Fruit fly (Drosophila melanogaster) whole organism, wandering third instar larva: ENCODE results near the gene CG7840.

Source experiments
- Dif ChIP-seq: fragments of 200-275, 200-300 bp; sonication (Bioruptor generic); optimal IDR thresholded peaks from 2 replicates; lab custom pipeline; 2018; ENCODE audit warnings: missing biosample characterization, missing genetic modification characterization; ENCODE audit not compliant: partially characterized antibody
- pan ChIP-seq: fragments of >200 bp; optimal IDR thresholded peaks from 2 replicates; lab custom pipeline; 2017

DNA sequence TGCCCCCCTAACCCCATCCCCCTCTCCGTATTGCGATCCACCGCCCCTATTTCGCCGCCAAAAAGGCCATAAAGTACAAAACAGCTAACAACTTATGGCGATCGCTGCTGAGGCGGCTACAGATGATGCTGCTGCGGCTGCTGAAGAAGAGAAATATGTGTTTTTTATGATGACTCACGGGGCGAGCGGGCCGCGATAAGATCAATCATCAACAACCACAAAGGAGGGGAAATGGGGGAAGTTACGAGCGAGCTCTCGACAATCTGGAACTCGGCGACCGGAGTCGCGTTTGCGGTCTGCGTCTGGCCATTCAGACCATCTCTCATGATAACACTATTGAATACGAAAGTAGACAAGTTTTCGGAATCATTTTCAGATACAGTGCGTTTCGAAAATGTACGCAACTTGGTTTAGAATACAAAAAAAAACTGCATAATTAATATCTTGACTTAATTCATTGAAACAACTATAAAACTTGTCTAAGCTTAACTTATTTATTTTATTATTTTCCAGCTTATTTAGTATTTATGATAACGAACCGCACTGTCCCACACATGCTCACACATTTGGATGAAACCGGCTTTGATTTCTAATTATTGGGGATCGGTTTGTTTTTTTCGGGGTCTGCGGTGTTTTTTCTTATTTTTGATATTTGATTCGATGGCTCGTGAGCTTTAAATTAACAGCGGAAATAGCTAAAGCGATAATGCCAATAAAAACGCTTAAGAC is 13.1 kb upstream of the CG7840 start:
- TF ChIP-seq Dif (no peak), pan (lab: Kevin White, UChicago) (no peak)
